Fruit fly (Drosophila melanogaster) whole organism, adult: ENCODE measurements around the gene nuf.

Experiments
- CG11617 ChIP-seq: fragments of 200-800 bp; sonication (Bioruptor generic); optimal IDR thresholded peaks from 2 replicates; lab custom pipeline; 2017; ENCODE audit warnings: mild to moderate bottlenecking, missing biosample characterization, missing genetic modification reagents, missing genetic modification characterization
- CG12768 ChIP-seq: fragments of 200-800 bp; sonication (Bioruptor generic); optimal IDR thresholded peaks from 2 replicates; lab custom pipeline; 2017; ENCODE audit warnings: missing biosample characterization, missing genetic modification characterization, mild to moderate bottlenecking, moderate library complexity, missing genetic modification reagents
- CG14711 ChIP-seq: fragments of 200-800 bp; sonication (Bioruptor generic); optimal IDR thresholded peaks from 2 replicates; lab custom pipeline; 2018; ENCODE audit warnings: missing biosample characterization, mild to moderate bottlenecking, missing genetic modification characterization, moderate library complexity
- CG33017 ChIP-seq: fragments of 200-800 bp; sonication (Bioruptor generic); optimal IDR thresholded peaks from 2 replicates; lab custom pipeline; 2018; ENCODE audit warnings: missing biosample characterization, mild to moderate bottlenecking, missing genetic modification characterization, moderate library complexity
- CG5204 ChIP-seq: fragments of 200-800 bp; sonication (Bioruptor generic); optimal IDR thresholded peaks from 2 replicates; lab custom pipeline; 2016; ENCODE audit warnings: missing biosample characterization, missing genetic modification characterization
- CG7101 ChIP-seq: fragments of 200-800 bp; sonication (Bioruptor generic); optimal IDR thresholded peaks from 2 replicates; lab custom pipeline; 2018; ENCODE audit warnings: missing biosample characterization, mild to moderate bottlenecking, missing genetic modification characterization, moderate library complexity
- Hr96 ChIP-seq: fragments of 200-800 bp; sonication (Bioruptor generic); optimal IDR thresholded peaks from 2 replicates; lab custom pipeline; 2016; ENCODE audit warnings: missing biosample characterization, missing genetic modification characterization
- Mnt ChIP-seq: fragments of 200-800 bp; sonication (Bioruptor generic); optimal IDR thresholded peaks from 2 replicates; lab custom pipeline; 2016; ENCODE audit warnings: missing biosample characterization, mild to moderate bottlenecking, missing genetic modification characterization
- cic ChIP-seq: fragments of 200-800 bp; sonication (Bioruptor generic); optimal IDR thresholded peaks from 2 replicates; lab custom pipeline; 2017; ENCODE audit warnings: missing biosample characterization, mild to moderate bottlenecking, missing genetic modification characterization, moderate library complexity
- kay ChIP-seq: fragments of 200-800 bp; sonication (Bioruptor generic); peaks from one replicate; lab custom pipeline; 2016; ENCODE audit warnings: missing biosample characterization, missing genetic modification characterization, borderline replicate concordance
- ovo ChIP-seq: fragments of 200-800 bp; sonication (Bioruptor generic); optimal IDR thresholded peaks from 2 replicates; lab custom pipeline; 2016; ENCODE audit warnings: missing biosample characterization, missing genetic modification characterization
- tj ChIP-seq: fragments of 200-800 bp; sonication (Bioruptor generic); optimal IDR thresholded peaks from 3 replicates; lab custom pipeline; 2017; ENCODE audit warnings: missing biosample characterization, mild to moderate bottlenecking, missing genetic modification characterization, moderate library complexity

DNA sequence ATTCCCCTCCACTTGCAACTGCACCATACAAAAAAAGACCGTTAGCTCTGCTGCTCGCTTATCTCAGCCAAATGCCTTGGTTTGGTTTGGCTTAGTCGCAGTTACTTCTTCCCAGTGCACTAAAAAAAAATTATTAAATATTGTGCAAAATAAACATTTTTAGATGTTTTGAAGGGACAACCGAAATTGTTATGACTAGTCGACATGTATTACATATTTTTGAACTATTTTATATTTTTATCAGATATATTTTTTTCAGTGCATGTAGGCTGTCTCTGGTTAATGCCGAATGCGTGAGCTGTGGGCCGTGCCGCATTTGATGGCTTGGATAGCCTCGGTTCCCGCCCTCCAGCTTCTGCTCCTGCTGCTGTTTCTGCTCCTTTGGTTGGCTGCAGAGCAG, 48.7 kb downstream of the nuf start:
- TF ChIP-seq CG11617 (GFP tag; lab: Kevin White, UChicago) (no peak), CG14711 (tag; lab: Kevin White, UChicago) (no peak), ovo (no peak), tj (GFP tag; lab: Kevin White, UChicago) (no peak), CG33017 (no peak), CG7101 (tag; lab: Kevin White, UChicago) (no peak), cic (GFP tag; lab: Kevin White, UChicago) (no peak), kay (GFP tag; lab: Kevin White, UChicago) (no peak), CG5204 (GFP tag; lab: Kevin White, UChicago) (no peak), Mnt (no peak), CG12768 (no peak), Hr96 (GFP tag; lab: Kevin White, UChicago) (no peak)
